Worm (Caenorhabditis elegans) whole organism, L4 larva: ENCODE results near the gene AH10.4.

ENCODE experiments used
- F10B5.3 ChIP-seq: sonication (generic microtip); optimal IDR thresholded peaks from 2 replicates; lab custom pipeline; 2016; ENCODE audit warnings: mild to moderate bottlenecking, missing genetic modification characterization, missing compliant biosample characterization
- fkh-10 ChIP-seq: fragments of 150-350 bp; optimal IDR thresholded peaks from 2 replicates; lab custom pipeline; 2014; ENCODE audit warnings: missing biosample characterization, missing genetic modification reagents, missing genetic modification characterization
- zag-1 ChIP-seq: fragments of 150-350 bp; optimal IDR thresholded peaks from 2 replicates; lab custom pipeline; 2014; ENCODE audit warnings: missing biosample characterization, missing genetic modification characterization

- TF ChIP-seq F10B5.3 (tag; lab: Kevin White, UChicago) (no peak), zag-1 (no peak), fkh-10 (GFP tag; lab: Kevin White, UChicago) (no peak)
These were observed 1.8 kb upstream of the AH10.4 start for ce11 chrV:14139252-14140100.
